Worm (Caenorhabditis elegans) whole organism, late embryonic: Measurements from ENCODE around the gene K01A2.6.
"Not testable (repeated sequence)": the region's sequence is repeated elsewhere in the genome, so short reads cannot be mapped to it uniquely, and the experiment has no call there.

Experiments used
- K02D7.2 ChIP-seq: sonication (generic microtip); optimal IDR thresholded peaks from 2 replicates; lab custom pipeline; 2017; ENCODE audit warnings: mild to moderate bottlenecking, missing genetic modification characterization, missing compliant biosample characterization
- ama-1 ChIP-seq: fragments of 150-350 bp; optimal IDR thresholded peaks from 2 replicates; lab custom pipeline; 2014
- ets-4 ChIP-seq: sonication (generic microtip); optimal IDR thresholded peaks from 2 replicates; lab custom pipeline; 2016; ENCODE audit warnings: missing genetic modification characterization, missing compliant biosample characterization
- fkh-10 ChIP-seq: fragments of 150-350 bp; optimal IDR thresholded peaks from 2 replicates; lab custom pipeline; 2014; ENCODE audit warnings: missing biosample characterization, missing genetic modification reagents, missing genetic modification characterization
- hlh-6 ChIP-seq: sonication (generic microtip); optimal IDR thresholded peaks from 2 replicates; lab custom pipeline; 2016; ENCODE audit warnings: missing genotype, missing genetic modification characterization, missing compliant biosample characterization
- nhr-232 ChIP-seq: sonication (generic microtip); optimal IDR thresholded peaks from 2 replicates; lab custom pipeline; 2016; ENCODE audit warnings: missing genetic modification characterization, missing compliant biosample characterization
- pqm-1 ChIP-seq: sonication (generic microtip); optimal IDR thresholded peaks from 2 replicates; lab custom pipeline; 2016; ENCODE audit warnings: missing genetic modification characterization, missing compliant biosample characterization

- TF ChIP-seq pqm-1; ama-1 (lab: Kevin White, UChicago); nhr-232 (tag; lab: Kevin White, UChicago); fkh-10 (GFP tag; lab: Kevin White, UChicago); hlh-6; ets-4 (tag; lab: Kevin White, UChicago); K02D7.2 (tag; lab: Kevin White, UChicago): not testable (repeated sequence)
Observed at ce11 chrII:312110-312509, 12.3 kb downstream of the K01A2.6 start, which contains the start of gene mps-2.
